Worm (Caenorhabditis elegans): Measurements from ENCODE around the gene oac-24.

DNA sequence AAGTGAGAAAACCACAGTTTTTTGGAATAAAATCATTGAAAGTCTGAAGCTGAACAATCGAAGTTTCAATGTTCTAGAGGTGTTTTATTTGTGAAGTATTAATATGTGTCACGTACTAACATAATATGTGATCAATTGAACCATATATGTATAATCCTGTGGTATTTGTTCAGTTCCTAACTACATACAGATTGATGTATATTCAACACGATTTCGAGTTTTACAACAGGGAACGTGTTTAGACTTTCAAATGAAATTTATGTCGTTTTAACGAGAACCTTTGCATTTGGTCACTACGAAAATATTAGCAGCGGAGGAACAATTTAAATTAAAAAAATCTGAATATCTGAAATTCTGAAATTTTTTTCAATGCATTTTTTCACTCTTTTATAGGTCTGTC is 36.1 kb upstream of the oac-24 start, which contains the start of gene K03B4.8:
- TF ChIP-seq unc-62 (GFP tag; optimal IDR thresholded peaks at IDR 0.05): no peak
- TF ChIP-seq sptf-1 (tag; optimal IDR thresholded peaks at IDR 0.05): no peak
- TF ChIP-seq mab-5 (tag; optimal IDR thresholded peaks at IDR 0.05): no peak
- no peak for TF ChIP-seq sem-2 (GFP tag; optimal IDR thresholded peaks at IDR 0.05)
- TF ChIP-seq zip-8 (tag; optimal IDR thresholded peaks at IDR 0.05): no peak
- no peak for TF ChIP-seq snpc-4 (tag; optimal IDR thresholded peaks at IDR 0.05)
- TF ChIP-seq lin-32 (GFP tag; optimal IDR thresholded peaks at IDR 0.05): no peak
- no peak for TF ChIP-seq nhr-76 (tag; optimal IDR thresholded peaks at IDR 0.05)

Measured in whole organism, mixed stage, embryonic.